Fruit fly (Drosophila melanogaster): ENCODE measurements around the gene PAPLA1.

DNA sequence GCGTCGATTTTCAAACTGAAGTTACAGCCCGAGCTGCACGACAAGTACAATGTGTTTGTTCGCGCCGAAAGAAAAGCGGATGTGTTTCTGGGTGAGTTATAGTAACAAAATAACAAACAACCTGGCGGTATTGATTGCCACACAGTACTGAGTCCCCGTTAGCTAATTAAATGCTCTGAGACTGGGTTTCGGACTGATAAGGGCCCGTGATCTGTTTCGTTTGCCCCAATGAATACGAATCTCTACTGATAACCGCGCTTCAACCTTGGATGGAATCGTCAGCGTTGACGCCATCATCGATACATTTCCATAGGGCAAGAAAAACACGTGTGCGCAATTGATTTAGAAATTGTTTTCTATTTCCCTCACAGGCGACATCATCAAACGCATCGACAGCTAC is 2.3 kb downstream of the PAPLA1 start:
- TF ChIP-seq ovo (GFP tag; optimal IDR thresholded peaks at IDR 0.05) (no peak), CG7101 (tag; optimal IDR thresholded peaks at IDR 0.05) (no peak), Crg-1 (GFP tag; optimal IDR thresholded peaks at IDR 0.05) (no peak), pad (GFP tag; optimal IDR thresholded peaks at IDR 0.05) (no peak)
